Fruit fly (Drosophila melanogaster) whole organism, embryonic: ENCODE results near the gene AIMP2.

Experiments used
- Abd-B ChIP-seq: fragments of 200-800 bp; sonication (Bioruptor generic); optimal IDR thresholded peaks from 2 replicates; lab custom pipeline; 2018; ENCODE audit warnings: missing biosample characterization, mild to moderate bottlenecking, missing genetic modification characterization, moderate library complexity
- CG10431 ChIP-seq: fragments of 200-800 bp; sonication (Bioruptor generic); optimal IDR thresholded peaks from 3 replicates; lab custom pipeline; 2018; ENCODE audit warnings: missing biosample characterization, mild to moderate bottlenecking, missing genetic modification characterization
- CG11093 ChIP-seq: fragments of 200-800 bp; sonication (Bioruptor generic); IDR thresholded peaks from 3 replicates; pipeline ENCODE4 v1.3.6; 2022; ENCODE audit warnings: missing biosample characterization, missing genetic modification characterization
- CG12104 ChIP-seq: fragments of 200-800 bp; sonication (Bioruptor generic); optimal IDR thresholded peaks from 3 replicates; lab custom pipeline; 2016; ENCODE audit warnings: missing biosample characterization, missing genetic modification characterization
- CG12769 ChIP-seq: fragments of 200-800 bp; sonication (Bioruptor generic); optimal IDR thresholded peaks from 2 replicates; lab custom pipeline; 2019; ENCODE audit warnings: missing biosample characterization, mild to moderate bottlenecking, missing genetic modification characterization, moderate library complexity
- CG12942 ChIP-seq: fragments of 200-800 bp; sonication (Bioruptor generic); optimal IDR thresholded peaks from 3 replicates; lab custom pipeline; 2016; ENCODE audit warnings: missing biosample characterization, missing genetic modification characterization
- CG14441 ChIP-seq: fragments of 200-800 bp; sonication (Bioruptor generic); IDR thresholded peaks from 2 replicates; pipeline ENCODE4 v1.3.6; 2022; ENCODE audit warnings: missing biosample characterization, missing genetic modification characterization
- CG15696 ChIP-seq: fragments of 200-800 bp; sonication (Bioruptor generic); optimal IDR thresholded peaks from 2 replicates; lab custom pipeline; 2019; ENCODE audit warnings: missing biosample characterization, mild to moderate bottlenecking, missing genetic modification characterization, moderate library complexity
- CG17385 ChIP-seq: fragments of 200-800 bp; sonication (Bioruptor generic); optimal IDR thresholded peaks from 3 replicates; lab custom pipeline; 2018; ENCODE audit warnings: missing biosample characterization, mild to moderate bottlenecking, missing genetic modification characterization
- CG17912 ChIP-seq: fragments of 200-800 bp; sonication (Bioruptor generic); optimal IDR thresholded peaks from 2 replicates; lab custom pipeline; 2018; ENCODE audit warnings: missing biosample characterization, mild to moderate bottlenecking, missing genetic modification characterization
- CG18764 ChIP-seq: fragments of 200-800 bp; sonication (Bioruptor generic); optimal IDR thresholded peaks from 3 replicates; lab custom pipeline; 2016; ENCODE audit warnings: missing biosample characterization, missing genetic modification characterization
- CG2875 ChIP-seq: fragments of 200-800 bp; sonication (Bioruptor generic); optimal IDR thresholded peaks from 2 replicates; lab custom pipeline; 2017; ENCODE audit warnings: missing biosample characterization, mild to moderate bottlenecking, missing genetic modification characterization, missing genetic modification reagents
- CG4617 ChIP-seq: fragments of 200-800 bp; sonication (Bioruptor generic); optimal IDR thresholded peaks from 3 replicates; lab custom pipeline; 2016; ENCODE audit warnings: missing biosample characterization, missing genetic modification characterization, borderline replicate concordance
- CG5953 ChIP-seq: fragments of 200-800 bp; sonication (Bioruptor generic); IDR thresholded peaks from 2 replicates; pipeline ENCODE4 v1.3.6; 2022; ENCODE audit warnings: missing biosample characterization, missing genetic modification characterization
- CG6854 ChIP-seq: fragments of 200-800 bp; sonication (Bioruptor generic); optimal IDR thresholded peaks from 3 replicates; lab custom pipeline; 2017; ENCODE audit warnings: missing biosample characterization, mild to moderate bottlenecking, missing genetic modification characterization
- CG7786 ChIP-seq: fragments of 200-800 bp; sonication (Bioruptor generic); optimal IDR thresholded peaks from 2 replicates; lab custom pipeline; 2016; ENCODE audit warnings: missing biosample characterization, missing genetic modification characterization
- CG8359 ChIP-seq: fragments of 200-800 bp; sonication (Bioruptor generic); optimal IDR thresholded peaks from 2 replicates; lab custom pipeline; 2017; ENCODE audit warnings: missing biosample characterization, mild to moderate bottlenecking, missing genetic modification characterization, borderline replicate concordance
- CG8478 ChIP-seq: fragments of >200 bp; optimal IDR thresholded peaks from 2 replicates; lab custom pipeline; 2018
- CG9727 ChIP-seq: fragments of 200-800 bp; sonication (Bioruptor generic); optimal IDR thresholded peaks from 3 replicates; lab custom pipeline; 2017; ENCODE audit warnings: missing biosample characterization, mild to moderate bottlenecking, missing genetic modification characterization
- CG9817 ChIP-seq: fragments of 200-800 bp; sonication (Bioruptor generic); optimal IDR thresholded peaks from 2 replicates; lab custom pipeline; 2018; ENCODE audit warnings: missing biosample characterization, mild to moderate bottlenecking, missing genetic modification characterization, moderate library complexity
- Dip2 ChIP-seq: fragments of 200-800 bp; sonication (Bioruptor generic); IDR thresholded peaks from 2 replicates; pipeline ENCODE4 v1.3.6; 2022; ENCODE audit warnings: missing biosample characterization, missing genetic modification characterization
- Doc2 ChIP-seq: fragments of 200-800 bp; sonication (Bioruptor generic); IDR thresholded peaks from 2 replicates; pipeline ENCODE4 v1.3.6; 2022; ENCODE audit warnings: missing biosample characterization, missing genetic modification characterization
- ERR ChIP-seq: fragments of 200-800 bp; sonication (Bioruptor generic); optimal IDR thresholded peaks from 2 replicates; lab custom pipeline; 2016; ENCODE audit warnings: missing biosample characterization, missing genetic modification characterization
- HLH3B ChIP-seq: fragments of 200-800 bp; sonication (Bioruptor generic); IDR thresholded peaks from 2 replicates; pipeline ENCODE4 v1.3.6; 2022; ENCODE audit warnings: missing biosample characterization, missing genetic modification characterization
- Mad ChIP-seq: fragments of 200-800 bp; sonication (Bioruptor generic); optimal IDR thresholded peaks from 2 replicates; lab custom pipeline; 2016; ENCODE audit warnings: missing biosample characterization, missing genetic modification characterization
- NC2β ChIP-seq: fragments of 200-800 bp; sonication (Bioruptor generic); optimal IDR thresholded peaks from 2 replicates; lab custom pipeline; 2016; ENCODE audit warnings: missing biosample characterization, missing genetic modification characterization
- NFAT ChIP-seq: fragments of 200-800 bp; sonication (Bioruptor generic); IDR thresholded peaks from 2 replicates; pipeline ENCODE4 v1.3.6; 2022; ENCODE audit warnings: missing biosample characterization, missing genetic modification characterization
- Nf-YB ChIP-seq: fragments of 200-800 bp; sonication (Bioruptor generic); optimal IDR thresholded peaks from 3 replicates; lab custom pipeline; 2019; ENCODE audit warnings: missing biosample characterization, mild to moderate bottlenecking, missing genetic modification characterization, moderate library complexity
- Ptx1 ChIP-seq: fragments of 200-800 bp; sonication (Bioruptor generic); IDR thresholded peaks from 2 replicates; pipeline ENCODE4 v1.3.6; 2022; ENCODE audit warnings: missing biosample characterization, missing genetic modification characterization
- Rfx ChIP-seq: fragments of 200-800 bp; sonication (Bioruptor generic); IDR thresholded peaks from 2 replicates; pipeline ENCODE4 v1.3.6; 2022; ENCODE audit warnings: missing biosample characterization, missing genetic modification characterization
- Ssrp ChIP-seq: fragments of 200-800 bp; sonication (Bioruptor generic); optimal IDR thresholded peaks from 2 replicates; lab custom pipeline; 2018; ENCODE audit warnings: missing biosample characterization, mild to moderate bottlenecking, missing genetic modification characterization, moderate library complexity
- ac ChIP-seq: fragments of 200-800 bp; sonication (Bioruptor generic); optimal IDR thresholded peaks from 3 replicates; lab custom pipeline; 2017; ENCODE audit warnings: missing biosample characterization, mild to moderate bottlenecking, missing genetic modification characterization
- al ChIP-seq: fragments of 200-800 bp; sonication (Bioruptor generic); IDR thresholded peaks from 2 replicates; pipeline ENCODE4 v1.3.6; 2022; ENCODE audit warnings: missing biosample characterization, missing genetic modification characterization
- ara ChIP-seq: fragments of 200-800 bp; sonication (Bioruptor generic); IDR thresholded peaks from 2 replicates; pipeline ENCODE4 v1.3.6; 2022; ENCODE audit warnings: missing biosample characterization, missing genetic modification characterization
- ash1 ChIP-seq: fragments of 200-800 bp; sonication (Bioruptor generic); optimal IDR thresholded peaks from 2 replicates; lab custom pipeline; 2018; ENCODE audit warnings: missing biosample characterization, mild to moderate bottlenecking, missing genetic modification characterization
- az2 ChIP-seq: fragments of 200-800 bp; sonication (Bioruptor generic); optimal IDR thresholded peaks from 3 replicates; lab custom pipeline; 2016; ENCODE audit warnings: missing biosample characterization, missing genetic modification characterization
- bsh ChIP-seq, 2 experiments: fragments of 200-800 bp; sonication (Bioruptor generic); optimal IDR thresholded peaks; 2 replicates each; lab custom pipeline; 2017 to 2018; ENCODE audit warnings: mild to moderate bottlenecking in 2 of 2, missing biosample characterization in 2 of 2, missing genetic modification characterization in 2 of 2, moderate library complexity in 1 of 2
- dm ChIP-seq: fragments of 200-800 bp; sonication (Bioruptor generic); optimal IDR thresholded peaks from 3 replicates; lab custom pipeline; 2016; ENCODE audit warnings: missing biosample characterization, missing genetic modification characterization
- dysf ChIP-seq: fragments of 200-800 bp; sonication (Bioruptor generic); IDR thresholded peaks from 3 replicates; pipeline ENCODE4 v1.3.6; 2022; ENCODE audit warnings: missing biosample characterization, missing genetic modification characterization
- gt ChIP-seq: fragments of 200-800 bp; sonication (Bioruptor generic); IDR thresholded peaks from 2 replicates; pipeline ENCODE4 v1.3.6; 2022; ENCODE audit warnings: missing biosample characterization, missing genetic modification characterization
- jigr1 ChIP-seq: fragments of 200-800 bp; sonication (Bioruptor generic); IDR thresholded peaks from 3 replicates; pipeline ENCODE4 v1.3.6; 2022; ENCODE audit warnings: missing biosample characterization, missing genetic modification characterization
- ken ChIP-seq: fragments of 200-800 bp; sonication (Bioruptor generic); IDR thresholded peaks from 3 replicates; pipeline ENCODE4 v1.3.6; 2022; ENCODE audit warnings: missing biosample characterization, missing genetic modification characterization
- onecut ChIP-seq: fragments of 200-800 bp; sonication (Bioruptor generic); IDR thresholded peaks from 2 replicates; pipeline ENCODE4 v1.3.6; 2022; ENCODE audit warnings: missing biosample characterization, missing genetic modification characterization
- phol ChIP-seq: fragments of 200-800 bp; sonication (Bioruptor generic); optimal IDR thresholded peaks from 3 replicates; lab custom pipeline; 2018; ENCODE audit warnings: missing biosample characterization, mild to moderate bottlenecking, missing genetic modification characterization, moderate library complexity
- psq ChIP-seq: fragments of 200-800 bp; sonication (Bioruptor generic); optimal IDR thresholded peaks from 2 replicates; lab custom pipeline; 2017; ENCODE audit warnings: missing biosample characterization, missing genetic modification characterization
- sc ChIP-seq, 3 experiments: fragments of >200 bp in 2 of 3; fragments of 200-800 bp in 1 of 3; sonication (Bioruptor generic) in 1 of 3; optimal IDR thresholded peaks; 2 replicates in 2 of 3; 3 replicates in 1 of 3; lab custom pipeline; 2017; ENCODE audit warnings: mild to moderate bottlenecking in 1 of 3, missing biosample characterization in 1 of 3, missing genetic modification characterization in 1 of 3, missing genetic modification reagents in 1 of 3
- slou ChIP-seq: fragments of 200-800 bp; sonication (Bioruptor generic); optimal IDR thresholded peaks from 3 replicates; lab custom pipeline; 2016; ENCODE audit warnings: missing biosample characterization, missing genetic modification characterization
- unc-4 ChIP-seq: fragments of 200-800 bp; sonication (Bioruptor generic); IDR thresholded peaks from 2 replicates; pipeline ENCODE4 v1.3.6; 2022; ENCODE audit warnings: missing biosample characterization, missing genetic modification characterization; ENCODE audit not compliant: partially characterized antibody
- wor ChIP-seq: fragments of 200-800 bp; sonication (Bioruptor generic); IDR thresholded peaks from 2 replicates; pipeline ENCODE4 v1.3.6; 2022; ENCODE audit warnings: missing biosample characterization, missing genetic modification characterization
- yki ChIP-seq: fragments of >200 bp; optimal IDR thresholded peaks from 3 replicates; lab custom pipeline; 2018
- zfh1 ChIP-seq: fragments of 200-800 bp; sonication (Bioruptor generic); IDR thresholded peaks from 3 replicates; pipeline ENCODE4 v1.3.6; 2022; ENCODE audit warnings: missing biosample characterization, missing genetic modification characterization

The AIMP2 gene

dm6 chr3L:15537916-15538581, 45.4 kb upstream of the AIMP2 start (continued):
- TF ChIP-seq dysf (GFP tag; lab: Robert Waterston, UW): peak; percentile 57; the same call in 2 of the 3 replicates
- TF ChIP-seq CG8478 (lab: Kevin White, UChicago): no peak
- peak; percentile 58 for TF ChIP-seq CG12104 (GFP tag; lab: Kevin White, UChicago)
- TF ChIP-seq dm (GFP tag; lab: Kevin White, UChicago): peak; percentile 9
- no peak for TF ChIP-seq unc-4
- peak; percentile 50 for TF ChIP-seq CG2875
- peak; percentile 9 for TF ChIP-seq CG9817 (tag; lab: Kevin White, UChicago)
- peak; percentile 59 for TF ChIP-seq Rfx (GFP tag; lab: Robert Waterston, UW)
- TF ChIP-seq CG7786: no peak
- TF ChIP-seq Nf-YB: peak; percentile 53
- no peak for TF ChIP-seq Doc2 (GFP tag; lab: Robert Waterston, UW)
- TF ChIP-seq ac (GFP tag; lab: Kevin White, UChicago): no peak
- peak; percentile 46 for TF ChIP-seq CG15696
- TF ChIP-seq gt (GFP tag; lab: Robert Waterston, UW): no peak
- no peak for TF ChIP-seq CG5953 (GFP tag; lab: Robert Waterston, UW)
- TF ChIP-seq onecut (GFP tag; lab: Robert Waterston, UW): no peak
- no peak for TF ChIP-seq sc (optimal IDR thresholded peaks at IDR 0.05; lab: Kevin White, UChicago)
- TF ChIP-seq sc (GFP tag; optimal IDR thresholded peaks at IDR 0.05; lab: Kevin White, UChicago): peak; percentile 69
- TF ChIP-seq ERR (GFP tag; lab: Kevin White, UChicago): no peak
- no peak for TF ChIP-seq Dip2 (GFP tag; lab: Robert Waterston, UW)
- peak; percentile 73 for TF ChIP-seq Ptx1 (GFP tag; lab: Robert Waterston, UW)
- peak; percentile 1 for TF ChIP-seq Mad
- no peak for TF ChIP-seq CG12769
- peak; percentile 54 for TF ChIP-seq CG6854
- no peak for TF ChIP-seq jigr1 (GFP tag; lab: Robert Waterston, UW)
- no peak for TF ChIP-seq CG17912 (GFP tag; lab: Kevin White, UChicago)
- peak; percentile 76 for TF ChIP-seq Ssrp
- TF ChIP-seq ken (GFP tag; lab: Robert Waterston, UW): no peak
- TF ChIP-seq psq (GFP tag; lab: Kevin White, UChicago): no peak
- no peak for TF ChIP-seq al (GFP tag; lab: Robert Waterston, UW)
- TF ChIP-seq Abd-B: peak; percentile 50
- TF ChIP-seq CG12942 (GFP tag; lab: Kevin White, UChicago): peak; percentile 24
- TF ChIP-seq CG9727 (GFP tag; lab: Kevin White, UChicago): peak; percentile 89
- peak; percentile 42; the same call in 1 of the 2 replicates for TF ChIP-seq ara (GFP tag; lab: Robert Waterston, UW)
- peak; percentile 84 for TF ChIP-seq phol (tag; lab: Kevin White, UChicago)
- peak; percentile 23; the same call in 1 of the 2 replicates for TF ChIP-seq HLH3B (GFP tag; lab: Robert Waterston, UW)
- 0 out of 3 replicates have a peak, but pooled peaks have one; percentile 43 for TF ChIP-seq CG11093 (GFP tag; lab: Robert Waterston, UW)
- TF ChIP-seq CG8359 (GFP tag; lab: Kevin White, UChicago): peak; percentile 41
- TF ChIP-seq az2 (GFP tag; lab: Kevin White, UChicago): peak; percentile 68
- TF ChIP-seq ash1 (GFP tag; lab: Kevin White, UChicago): no peak
- TF ChIP-seq NC2β (GFP tag; lab: Kevin White, UChicago): no peak
- TF ChIP-seq bsh (GFP tag; optimal IDR thresholded peaks at IDR 0.05; lab: Kevin White, UChicago): peak in 1 of 2 experiments; percentile 80
- TF ChIP-seq yki: no peak
- peak; percentile 63 for TF ChIP-seq CG17385 (GFP tag; lab: Kevin White, UChicago)
- no peak for TF ChIP-seq slou (GFP tag; lab: Kevin White, UChicago)
- peak; percentile 6 for TF ChIP-seq CG10431
- no peak for TF ChIP-seq CG18764 (GFP tag; lab: Kevin White, UChicago)
- no peak for TF ChIP-seq wor
- TF ChIP-seq NFAT (GFP tag; lab: Robert Waterston, UW): no peak
- TF ChIP-seq zfh1 (GFP tag; lab: Robert Waterston, UW): no peak
- 0 out of 2 replicates have a peak, but pooled peaks have one; percentile 41 for TF ChIP-seq CG14441 (GFP tag; lab: Robert Waterston, UW)
- no peak for TF ChIP-seq CG4617 (GFP tag; lab: Kevin White, UChicago)
